Fruit fly (Drosophila melanogaster) whole organism, embryonic: ENCODE data around the gene pigs.

Experiments used
- Antp ChIP-seq: fragments of 200-800 bp; sonication (Bioruptor generic); optimal IDR thresholded peaks from 3 replicates; lab custom pipeline; 2016; ENCODE audit warnings: missing biosample characterization, missing genetic modification characterization
- B-H2 ChIP-seq: fragments of 200-800 bp; sonication (Bioruptor generic); optimal IDR thresholded peaks from 2 replicates; lab custom pipeline; 2018; ENCODE audit warnings: missing biosample characterization, mild to moderate bottlenecking, missing genetic modification characterization
- Blimp-1 ChIP-seq: fragments of 200-800 bp; sonication (Bioruptor generic); optimal IDR thresholded peaks from 3 replicates; lab custom pipeline; 2018; ENCODE audit warnings: missing biosample characterization, missing genetic modification characterization, mild to moderate bottlenecking, moderate library complexity, missing genetic modification reagents
- CG10462 ChIP-seq: fragments of 200-800 bp; sonication (Bioruptor generic); optimal IDR thresholded peaks from 2 replicates; lab custom pipeline; 2016; ENCODE audit warnings: missing biosample characterization, missing genetic modification characterization
- CG12299 ChIP-seq: fragments of 200-800 bp; sonication (Bioruptor generic); optimal IDR thresholded peaks from 2 replicates; lab custom pipeline; 2018; ENCODE audit warnings: missing biosample characterization, mild to moderate bottlenecking, missing genetic modification characterization
- CG12391 ChIP-seq: fragments of 200-800 bp; sonication (Bioruptor generic); optimal IDR thresholded peaks from 3 replicates; lab custom pipeline; 2018; ENCODE audit warnings: missing biosample characterization, mild to moderate bottlenecking, missing genetic modification characterization, moderate library complexity
- CG12659 ChIP-seq: fragments of 200-800 bp; sonication (Bioruptor generic); optimal IDR thresholded peaks from 3 replicates; lab custom pipeline; 2017; ENCODE audit warnings: mild to moderate bottlenecking, missing biosample characterization, missing genetic modification reagents, missing genetic modification characterization
- CG13296 ChIP-seq: fragments of 200-800 bp; sonication (Bioruptor generic); optimal IDR thresholded peaks from 3 replicates; lab custom pipeline; 2018; ENCODE audit warnings: missing biosample characterization, mild to moderate bottlenecking, missing genetic modification characterization
- CG13424 ChIP-seq: fragments of 200-800 bp; sonication (Bioruptor generic); optimal IDR thresholded peaks from 2 replicates; lab custom pipeline; 2019; ENCODE audit warnings: missing biosample characterization, mild to moderate bottlenecking, missing genetic modification characterization, moderate library complexity
- CG14441 ChIP-seq: fragments of 200-800 bp; sonication (Bioruptor generic); IDR thresholded peaks from 2 replicates; pipeline ENCODE4 v1.3.6; 2022; ENCODE audit warnings: missing biosample characterization, missing genetic modification characterization
- CG17186 ChIP-seq: fragments of 200-800 bp; sonication (Bioruptor generic); optimal IDR thresholded peaks from 3 replicates; lab custom pipeline; 2017; ENCODE audit warnings: missing biosample characterization, missing genetic modification reagents, missing genetic modification characterization
- CG17385 ChIP-seq: fragments of 200-800 bp; sonication (Bioruptor generic); optimal IDR thresholded peaks from 3 replicates; lab custom pipeline; 2018; ENCODE audit warnings: missing biosample characterization, mild to moderate bottlenecking, missing genetic modification characterization
- CG18262 ChIP-seq: fragments of 200-800 bp; optimal IDR thresholded peaks from 3 replicates; lab custom pipeline; 2019; ENCODE audit warnings: missing biosample characterization, mild to moderate bottlenecking, missing genetic modification characterization, moderate library complexity
- CG2129 ChIP-seq: fragments of 200-800 bp; sonication (Bioruptor generic); IDR thresholded peaks from 2 replicates; pipeline ENCODE4 v1.3.6; 2022; ENCODE audit warnings: missing biosample characterization, missing genetic modification characterization; ENCODE audit not compliant: partially characterized antibody
- CG2678 ChIP-seq: fragments of 200-800 bp; sonication (Bioruptor generic); optimal IDR thresholded peaks from 3 replicates; lab custom pipeline; 2019; ENCODE audit warnings: missing biosample characterization, mild to moderate bottlenecking, missing genetic modification characterization, moderate library complexity
- CG2875 ChIP-seq: fragments of 200-800 bp; sonication (Bioruptor generic); optimal IDR thresholded peaks from 2 replicates; lab custom pipeline; 2017; ENCODE audit warnings: missing biosample characterization, mild to moderate bottlenecking, missing genetic modification characterization, missing genetic modification reagents
- CG32772 ChIP-seq: fragments of 200-800 bp; sonication (Bioruptor generic); IDR thresholded peaks from 2 replicates; pipeline ENCODE4 v1.3.6; 2022; ENCODE audit warnings: missing biosample characterization, missing genetic modification characterization
- CG34224 ChIP-seq: fragments of 200-800 bp; sonication (Bioruptor generic); IDR thresholded peaks from 3 replicates; pipeline ENCODE4 v1.3.6; 2022; ENCODE audit warnings: missing biosample characterization, missing genetic modification characterization; ENCODE audit not compliant: partially characterized antibody
- CG4730 ChIP-seq: fragments of 200-800 bp; sonication (Bioruptor generic); IDR thresholded peaks from 2 replicates; pipeline ENCODE4 v1.3.6; 2022; ENCODE audit warnings: missing biosample characterization, missing genetic modification characterization
- CG5245 ChIP-seq: fragments of 200-800 bp; sonication (Bioruptor generic); optimal IDR thresholded peaks from 3 replicates; lab custom pipeline; 2016; ENCODE audit warnings: missing biosample characterization, missing genetic modification characterization
- CG8089 ChIP-seq: fragments of 200-800 bp; sonication (Bioruptor generic); optimal IDR thresholded peaks from 3 replicates; lab custom pipeline; 2016; ENCODE audit warnings: missing biosample characterization, missing genetic modification characterization
- CG9817 ChIP-seq: fragments of 200-800 bp; sonication (Bioruptor generic); optimal IDR thresholded peaks from 2 replicates; lab custom pipeline; 2018; ENCODE audit warnings: missing biosample characterization, mild to moderate bottlenecking, missing genetic modification characterization, moderate library complexity
- CG9876 ChIP-seq: fragments of 200-800 bp; sonication (Bioruptor generic); optimal IDR thresholded peaks from 2 replicates; lab custom pipeline; 2016; ENCODE audit warnings: missing biosample characterization, missing genetic modification characterization
- Dad ChIP-seq: fragments of 200-800 bp; sonication (Bioruptor generic); optimal IDR thresholded peaks from 3 replicates; lab custom pipeline; 2016; ENCODE audit warnings: missing biosample characterization, missing genetic modification characterization
- MTF-1 ChIP-seq: fragments of 200-800 bp; sonication (Bioruptor generic); optimal IDR thresholded peaks from 2 replicates; lab custom pipeline; 2018; ENCODE audit warnings: missing biosample characterization, mild to moderate bottlenecking, missing genetic modification characterization, borderline replicate concordance
- NC2β ChIP-seq: fragments of 200-800 bp; sonication (Bioruptor generic); optimal IDR thresholded peaks from 2 replicates; lab custom pipeline; 2016; ENCODE audit warnings: missing biosample characterization, missing genetic modification characterization
- Nf-YC ChIP-seq: fragments of 200-800 bp; optimal IDR thresholded peaks from 3 replicates; lab custom pipeline; 2019; ENCODE audit warnings: missing biosample characterization, mild to moderate bottlenecking, missing genetic modification characterization, moderate library complexity
- Pdp1 ChIP-seq, 2 experiments: fragments of 200-800 bp; sonication (Bioruptor generic); optimal IDR thresholded peaks; 3 replicates each; lab custom pipeline; 2016; ENCODE audit warnings: missing biosample characterization in 2 of 2, missing genetic modification characterization in 2 of 2, mild to moderate bottlenecking in 1 of 2, moderate library complexity in 1 of 2
- Spps ChIP-seq: fragments of 200-800 bp; sonication (Bioruptor generic); optimal IDR thresholded peaks from 2 replicates; lab custom pipeline; 2018; ENCODE audit warnings: missing biosample characterization, mild to moderate bottlenecking, missing genetic modification characterization
- Sry-δ ChIP-seq: fragments of 200-800 bp; sonication (Bioruptor generic); optimal IDR thresholded peaks from 2 replicates; lab custom pipeline; 2016; ENCODE audit warnings: missing biosample characterization, missing genetic modification characterization
- ac ChIP-seq: fragments of 200-800 bp; sonication (Bioruptor generic); optimal IDR thresholded peaks from 3 replicates; lab custom pipeline; 2017; ENCODE audit warnings: missing biosample characterization, mild to moderate bottlenecking, missing genetic modification characterization
- croc ChIP-seq: fragments of 200-800 bp; sonication (Bioruptor generic); conservative IDR thresholded peaks from 3 replicates; pipeline ENCODE4 v1.3.6; 2022; ENCODE audit warnings: missing biosample characterization, missing genetic modification characterization
- dmrt11E ChIP-seq: fragments of 200-800 bp; sonication (Bioruptor generic); optimal IDR thresholded peaks from 3 replicates; lab custom pipeline; 2018; ENCODE audit warnings: missing biosample characterization, mild to moderate bottlenecking, missing genetic modification characterization, moderate library complexity
- fd3F ChIP-seq: fragments of 200-800 bp; sonication (Bioruptor generic); optimal IDR thresholded peaks from 2 replicates; lab custom pipeline; 2018; ENCODE audit warnings: missing biosample characterization, mild to moderate bottlenecking, missing genetic modification characterization, moderate library complexity
- fd96Cb ChIP-seq: fragments of 200-800 bp; sonication (Bioruptor generic); optimal IDR thresholded peaks from 2 replicates; lab custom pipeline; 2018; ENCODE audit warnings: missing biosample characterization, mild to moderate bottlenecking, missing genetic modification characterization, moderate library complexity
- lilli ChIP-seq: fragments of 200-800 bp; sonication (Bioruptor generic); optimal IDR thresholded peaks from 3 replicates; lab custom pipeline; 2016; ENCODE audit warnings: missing biosample characterization, missing genetic modification characterization
- lola ChIP-seq, 3 experiments: fragments of >200 bp in 2 of 3; fragments of 200-800 bp in 1 of 3; sonication (Bioruptor generic) in 1 of 3; optimal IDR thresholded peaks; 2 replicates each; lab custom pipeline; 2017 to 2019; ENCODE audit warnings: missing biosample characterization in 3 of 3, missing genetic modification characterization in 3 of 3, mild to moderate bottlenecking in 1 of 3, moderate library complexity in 1 of 3
- luna ChIP-seq: fragments of 200-800 bp; sonication (Bioruptor generic); optimal IDR thresholded peaks from 2 replicates; lab custom pipeline; 2016; ENCODE audit warnings: missing biosample characterization, missing genetic modification characterization
- nau ChIP-seq: fragments of 200-800 bp; sonication (Bioruptor generic); optimal IDR thresholded peaks from 3 replicates; lab custom pipeline; 2017; ENCODE audit warnings: missing biosample characterization, mild to moderate bottlenecking, missing genetic modification characterization, missing genetic modification reagents
- oc ChIP-seq: fragments of 200-800 bp; sonication (Bioruptor generic); optimal IDR thresholded peaks from 2 replicates; lab custom pipeline; 2018; ENCODE audit warnings: missing biosample characterization, mild to moderate bottlenecking, missing genetic modification characterization, moderate library complexity
- odd ChIP-seq: fragments of 200-800 bp; sonication (Bioruptor generic); optimal IDR thresholded peaks from 2 replicates; lab custom pipeline; 2017; ENCODE audit warnings: missing biosample characterization, mild to moderate bottlenecking, missing genetic modification characterization
- pan ChIP-seq, 4 experiments: fragments of >200 bp in 3 of 4; fragments of 200-800 bp in 1 of 4; sonication (Bioruptor generic) in 1 of 4; optimal IDR thresholded peaks in 3 of 4; IDR thresholded peaks in 1 of 4; 2 replicates each; pipeline versions ENCODE4 v1.3.6 to Lab custom; 2017 to 2022; ENCODE audit warnings: missing biosample characterization in 2 of 4, missing genetic modification characterization in 2 of 4, mixed read lengths in 1 of 4
- sens-2 ChIP-seq: fragments of 200-800 bp; sonication (Bioruptor generic); IDR thresholded peaks from 2 replicates; pipeline ENCODE4 v1.3.6; 2022; ENCODE audit warnings: missing biosample characterization, missing genetic modification characterization
- sima ChIP-seq: fragments of 200-800 bp; sonication (Bioruptor generic); optimal IDR thresholded peaks from 2 replicates; lab custom pipeline; 2016; ENCODE audit warnings: missing biosample characterization, missing genetic modification characterization
- sob ChIP-seq: fragments of 200-800 bp; sonication (Bioruptor generic); IDR thresholded peaks from 2 replicates; pipeline ENCODE4 v1.3.6; 2022; ENCODE audit warnings: missing biosample characterization, missing genetic modification characterization
- tin ChIP-seq: fragments of 200-800 bp; sonication (Bioruptor generic); optimal IDR thresholded peaks from 3 replicates; lab custom pipeline; 2016; ENCODE audit warnings: missing biosample characterization, missing genetic modification characterization
- tll ChIP-seq, 2 experiments: fragments of 200-800 bp in 1 of 2; fragments of >200 bp in 1 of 2; sonication (Bioruptor generic) in 1 of 2; optimal IDR thresholded peaks; 2 replicates each; lab custom pipeline; 2017 to 2019; ENCODE audit warnings: missing biosample characterization in 2 of 2, missing genetic modification characterization in 2 of 2, mild to moderate bottlenecking in 1 of 2, moderate library complexity in 1 of 2

Gene pigs

DNA sequence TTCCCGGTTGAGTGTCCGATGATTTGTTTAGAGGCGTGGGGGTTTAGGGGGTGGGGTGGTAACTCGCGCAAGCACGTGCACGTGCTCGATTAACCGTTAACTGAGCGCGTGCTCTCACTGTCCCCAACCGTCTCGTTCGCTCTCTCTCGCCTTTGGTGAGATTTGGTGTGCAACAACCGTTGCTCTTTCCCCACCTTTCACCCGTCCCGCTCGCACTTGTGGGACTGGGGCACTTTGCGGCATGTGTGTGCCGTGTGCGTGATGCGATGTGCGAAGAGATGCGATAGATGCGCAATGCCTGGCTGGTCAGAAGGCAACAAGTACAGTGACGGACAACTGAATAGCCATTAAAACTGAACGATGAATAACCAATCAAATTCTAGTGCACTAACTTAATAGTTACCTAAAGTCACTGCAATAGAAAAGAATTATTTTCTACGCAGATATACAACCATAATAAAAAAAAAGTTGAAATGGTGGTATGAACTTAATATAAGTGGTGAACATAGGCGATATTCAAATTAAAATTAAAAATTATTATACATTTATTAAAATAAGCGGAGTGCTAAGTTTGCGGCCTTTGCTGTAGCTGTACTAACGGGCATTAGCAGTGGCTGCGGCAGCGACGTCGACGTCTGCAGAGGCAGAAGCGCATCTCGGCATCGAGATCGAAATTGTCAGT, 28.5 kb upstream of the pigs start (continued):
- TF ChIP-seq CG8089 (GFP tag; lab: Kevin White, UChicago), result peak; percentile 32
- peak; percentile 93 for TF ChIP-seq CG12391
- peak; percentile 80 for TF ChIP-seq ac (GFP tag; lab: Kevin White, UChicago)
- TF ChIP-seq fd3F (GFP tag; lab: Kevin White, UChicago), result peak; percentile 65
- peak; percentile 35 for TF ChIP-seq Antp (GFP tag; lab: Kevin White, UChicago)
- TF ChIP-seq MTF-1, result peak; percentile 97
- TF ChIP-seq NC2β (GFP tag; lab: Kevin White, UChicago), result peak; percentile 21
- TF ChIP-seq Blimp-1 (GFP tag; lab: Kevin White, UChicago), result peak; percentile 89
- no peak for TF ChIP-seq pan (optimal IDR thresholded peaks at IDR 0.05; lab: Kevin White, UChicago)
- TF ChIP-seq pan (GFP tag; optimal IDR thresholded peaks at IDR 0.05 in 1 of 2, IDR thresholded peaks at IDR 0.05 in 1 of 2), result peak in 1 of 2 experiments; percentile 76
- peak; percentile 89 for TF ChIP-seq CG12659
- peak; percentile 83 for TF ChIP-seq CG32772
- TF ChIP-seq CG4730 (GFP tag; lab: Robert Waterston, UW), result peak; percentile 58
- TF ChIP-seq fd96Cb (tag; lab: Kevin White, UChicago), result peak; percentile 92
- TF ChIP-seq CG2875 (GFP tag; lab: Kevin White, UChicago), result peak; percentile 87
- TF ChIP-seq CG9876 (GFP tag; lab: Kevin White, UChicago), result no peak
- TF ChIP-seq CG13296 (GFP tag; lab: Kevin White, UChicago), result peak; percentile 84
- TF ChIP-seq Sry-δ (GFP tag; lab: Kevin White, UChicago), result no peak
- no peak for TF ChIP-seq sima (GFP tag; lab: Kevin White, UChicago)
- TF ChIP-seq CG5245, result peak; percentile 71
- TF ChIP-seq tin (GFP tag; lab: Kevin White, UChicago), result peak; percentile 84
- peak; percentile 74 for TF ChIP-seq CG9817 (tag; lab: Kevin White, UChicago)
- TF ChIP-seq CG2129 (GFP tag; lab: Robert Waterston, UW), result no peak
- TF ChIP-seq CG13424, result peak; percentile 94
- peak; percentile 87 for TF ChIP-seq oc (tag; lab: Kevin White, UChicago)
- peak; percentile 91 for TF ChIP-seq Spps
- peak; percentile 94 for TF ChIP-seq CG2678 (tag; lab: Kevin White, UChicago)
- peak; percentile 20 for TF ChIP-seq B-H2 (GFP tag; lab: Kevin White, UChicago)
- no peak for TF ChIP-seq CG34224 (GFP tag; lab: Robert Waterston, UW)
- peak; percentile 86 for TF ChIP-seq nau
- peak; percentile 80 for TF ChIP-seq Nf-YC (tag; lab: Kevin White, UChicago)
- TF ChIP-seq CG10462 (GFP tag; lab: Kevin White, UChicago), result peak; percentile 50
- peak in 1 of 3 experiments; percentile 94 for TF ChIP-seq lola (GFP tag; optimal IDR thresholded peaks at IDR 0.05; lab: Kevin White, UChicago)
- TF ChIP-seq lilli, result peak; percentile 56
- peak; percentile 89 for TF ChIP-seq odd
- TF ChIP-seq CG14441 (GFP tag; lab: Robert Waterston, UW), result peak; percentile 66; the same call in 1 of the 2 replicates
- peak; percentile 96 for TF ChIP-seq CG18262
- TF ChIP-seq CG12299 (tag; lab: Kevin White, UChicago), result peak; percentile 84
- peak; percentile 18 for TF ChIP-seq Dad
- no peak for TF ChIP-seq tll (GFP tag; optimal IDR thresholded peaks at IDR 0.05; lab: Kevin White, UChicago)
- TF ChIP-seq croc (GFP tag; lab: Robert Waterston, UW), result peak; percentile 89
- TF ChIP-seq CG17186, result peak; percentile 52
- TF ChIP-seq dmrt11E, result peak; percentile 93
- TF ChIP-seq sens-2 (GFP tag; lab: Robert Waterston, UW), result peak; percentile 62; the same call in 1 of the 2 replicates
- peak; percentile 52 to 60 for TF ChIP-seq Pdp1 (GFP tag; optimal IDR thresholded peaks at IDR 0.05; lab: Kevin White, UChicago)
- TF ChIP-seq luna, result no peak
- TF ChIP-seq CG17385 (GFP tag; lab: Kevin White, UChicago), result peak; percentile 87
- peak; percentile 72 for TF ChIP-seq sob
